Fruit fly (Drosophila melanogaster) whole organism, embryonic: ENCODE results near the gene odd.

ENCODE experiments used
- ATbp ChIP-seq: fragments of 200-800 bp; sonication (Bioruptor generic); optimal IDR thresholded peaks from 2 replicates; lab custom pipeline; 2017; ENCODE audit warnings: missing biosample characterization, mild to moderate bottlenecking, missing genetic modification characterization, missing genetic modification reagents
- Ada2b ChIP-seq: fragments of 200-800 bp; sonication (Bioruptor generic); IDR thresholded peaks from 2 replicates; pipeline ENCODE4 v1.3.6; 2022; ENCODE audit warnings: missing biosample characterization, missing genetic modification characterization
- CG1024 ChIP-seq: fragments of 200-800 bp; sonication (Bioruptor generic); IDR thresholded peaks from 2 replicates; pipeline ENCODE4 v1.3.6; 2022; ENCODE audit warnings: missing biosample characterization, missing genetic modification characterization
- CG11085 ChIP-seq: fragments of 200-800 bp; sonication (Bioruptor generic); IDR thresholded peaks from 2 replicates; pipeline ENCODE4 v1.3.6; 2022; ENCODE audit warnings: missing biosample characterization, missing genetic modification characterization
- CG11695 ChIP-seq: fragments of 200-800 bp; sonication (Bioruptor generic); IDR thresholded peaks from 3 replicates; pipeline ENCODE4 v1.3.6; 2022; ENCODE audit warnings: missing biosample characterization, missing genetic modification characterization
- CG12071 ChIP-seq: fragments of 200-800 bp; sonication (Bioruptor generic); optimal IDR thresholded peaks from 3 replicates; lab custom pipeline; 2018; ENCODE audit warnings: missing biosample characterization, mild to moderate bottlenecking, missing genetic modification characterization
- CG14710 ChIP-seq: fragments of 200-800 bp; sonication (Bioruptor generic); optimal IDR thresholded peaks from 3 replicates; lab custom pipeline; 2019; ENCODE audit warnings: missing biosample characterization, mild to moderate bottlenecking, missing genetic modification characterization, moderate library complexity
- CG17328 ChIP-seq: fragments of 200-800 bp; sonication (Bioruptor generic); IDR thresholded peaks from 2 replicates; pipeline ENCODE4 v1.3.6; 2022; ENCODE audit warnings: missing biosample characterization, missing genetic modification characterization
- CG17361 ChIP-seq: fragments of 200-800 bp; sonication (Bioruptor generic); IDR thresholded peaks from 3 replicates; pipeline ENCODE4 v1.3.6; 2022; ENCODE audit warnings: missing biosample characterization, missing genetic modification characterization
- CG17612 ChIP-seq: fragments of 200-800 bp; sonication (Bioruptor generic); IDR thresholded peaks from 2 replicates; pipeline ENCODE4 v1.3.6; 2022; ENCODE audit warnings: missing biosample characterization, missing genetic modification characterization
- CG17802 ChIP-seq: fragments of 200-800 bp; sonication (Bioruptor generic); optimal IDR thresholded peaks from 2 replicates; lab custom pipeline; 2018; ENCODE audit warnings: missing biosample characterization, mild to moderate bottlenecking, missing genetic modification characterization, moderate library complexity
- CG17912 ChIP-seq: fragments of 200-800 bp; sonication (Bioruptor generic); optimal IDR thresholded peaks from 2 replicates; lab custom pipeline; 2018; ENCODE audit warnings: missing biosample characterization, mild to moderate bottlenecking, missing genetic modification characterization
- CG2116 ChIP-seq: fragments of 200-800 bp; sonication (Bioruptor generic); optimal IDR thresholded peaks from 3 replicates; lab custom pipeline; 2018; ENCODE audit warnings: missing biosample characterization, mild to moderate bottlenecking, missing genetic modification characterization
- CG2202 ChIP-seq: fragments of 200-800 bp; sonication (Bioruptor generic); optimal IDR thresholded peaks from 2 replicates; lab custom pipeline; 2018; ENCODE audit warnings: missing biosample characterization, mild to moderate bottlenecking, missing genetic modification characterization
- CG2712 ChIP-seq: fragments of 200-800 bp; optimal IDR thresholded peaks from 3 replicates; lab custom pipeline; 2019; ENCODE audit warnings: missing biosample characterization, mild to moderate bottlenecking, missing genetic modification characterization, moderate library complexity
- CG30431 ChIP-seq: fragments of 200-800 bp; sonication (Bioruptor generic); optimal IDR thresholded peaks from 2 replicates; lab custom pipeline; 2017; ENCODE audit warnings: missing biosample characterization, missing genetic modification characterization
- CG31441 ChIP-seq: fragments of 200-800 bp; sonication (Bioruptor generic); IDR thresholded peaks from 2 replicates; pipeline ENCODE4 v1.3.6; 2022; ENCODE audit warnings: missing biosample characterization, missing genetic modification characterization
- CG3281 ChIP-seq: fragments of 200-800 bp; sonication (Bioruptor generic); optimal IDR thresholded peaks from 3 replicates; lab custom pipeline; 2017; ENCODE audit warnings: missing biosample characterization, mild to moderate bottlenecking, missing genetic modification characterization
- CG4328 ChIP-seq: fragments of 200-800 bp; sonication (Bioruptor generic); optimal IDR thresholded peaks from 3 replicates; lab custom pipeline; 2017; ENCODE audit warnings: missing biosample characterization, missing genetic modification reagents, missing genetic modification characterization
- CG4730 ChIP-seq: fragments of 200-800 bp; sonication (Bioruptor generic); IDR thresholded peaks from 2 replicates; pipeline ENCODE4 v1.3.6; 2022; ENCODE audit warnings: missing biosample characterization, missing genetic modification characterization
- CG4820 ChIP-seq: fragments of 200-800 bp; sonication (Bioruptor generic); optimal IDR thresholded peaks from 3 replicates; lab custom pipeline; 2016; ENCODE audit warnings: missing biosample characterization, missing genetic modification characterization
- CG5245 ChIP-seq: fragments of 200-800 bp; sonication (Bioruptor generic); optimal IDR thresholded peaks from 3 replicates; lab custom pipeline; 2016; ENCODE audit warnings: missing biosample characterization, missing genetic modification characterization
- CG6689 ChIP-seq: fragments of 200-800 bp; sonication (Bioruptor generic); IDR thresholded peaks from 2 replicates; pipeline ENCODE4 v1.3.6; 2022; ENCODE audit warnings: missing biosample characterization, missing genetic modification characterization
- CG7839 ChIP-seq: fragments of 200-800 bp; sonication (Bioruptor generic); optimal IDR thresholded peaks from 3 replicates; lab custom pipeline; 2018; ENCODE audit warnings: missing biosample characterization, mild to moderate bottlenecking, missing genetic modification characterization, moderate library complexity
- CG8281 ChIP-seq: fragments of 200-800 bp; sonication (Bioruptor generic); optimal IDR thresholded peaks from 2 replicates; lab custom pipeline; 2018; ENCODE audit warnings: missing biosample characterization, mild to moderate bottlenecking, missing genetic modification characterization, moderate library complexity
- CG8388 ChIP-seq: fragments of 200-800 bp; sonication (Bioruptor generic); optimal IDR thresholded peaks from 2 replicates; lab custom pipeline; 2019; ENCODE audit warnings: missing biosample characterization, mild to moderate bottlenecking, missing genetic modification characterization, moderate library complexity
- Camta ChIP-seq: fragments of 200-800 bp; sonication (Bioruptor generic); optimal IDR thresholded peaks from 2 replicates; lab custom pipeline; 2016; ENCODE audit warnings: missing biosample characterization, missing genetic modification characterization
- E2f1 ChIP-seq: fragments of 200-800 bp; sonication (Bioruptor generic); IDR thresholded peaks from 2 replicates; pipeline ENCODE4 v1.3.6; 2022; ENCODE audit warnings: missing biosample characterization, missing genetic modification characterization
- Elba2 ChIP-seq: fragments of 200-800 bp; sonication (Bioruptor generic); optimal IDR thresholded peaks from 3 replicates; lab custom pipeline; 2016; ENCODE audit warnings: missing biosample characterization, missing genetic modification characterization
- Fer3 ChIP-seq: fragments of 200-800 bp; sonication (Bioruptor generic); optimal IDR thresholded peaks from 2 replicates; lab custom pipeline; 2018; ENCODE audit warnings: missing biosample characterization, mild to moderate bottlenecking, missing genetic modification characterization, moderate library complexity
- Kr ChIP-seq: fragments of 200-800 bp; sonication (Bioruptor generic); optimal IDR thresholded peaks from 2 replicates; lab custom pipeline; 2017; ENCODE audit warnings: missing biosample characterization, mild to moderate bottlenecking, missing genetic modification characterization
- Mrtf ChIP-seq: fragments of 200-800 bp; sonication (Bioruptor generic); IDR thresholded peaks from 3 replicates; pipeline ENCODE4 v1.3.6; 2022; ENCODE audit warnings: missing biosample characterization, missing genetic modification characterization
- Rx ChIP-seq: fragments of 200-800 bp; sonication (Bioruptor generic); IDR thresholded peaks from 2 replicates; pipeline ENCODE4 v1.3.6; 2022; ENCODE audit warnings: missing biosample characterization, missing genetic modification characterization
- Spps ChIP-seq: fragments of 200-800 bp; sonication (Bioruptor generic); optimal IDR thresholded peaks from 2 replicates; lab custom pipeline; 2018; ENCODE audit warnings: missing biosample characterization, mild to moderate bottlenecking, missing genetic modification characterization
- Stat92E ChIP-seq, 3 experiments: fragments of >200 bp in 2 of 3; fragments of 200-800 bp in 1 of 3; sonication (Bioruptor generic) in 1 of 3; optimal IDR thresholded peaks; 2 replicates each; lab custom pipeline; 2017 to 2019; ENCODE audit warnings: missing biosample characterization in 3 of 3, missing genetic modification characterization in 3 of 3, mild to moderate bottlenecking in 1 of 3, moderate library complexity in 1 of 3
- Trl ChIP-seq, 3 experiments: fragments of >200 bp in 2 of 3; fragments of 200-800 bp in 1 of 3; sonication (Bioruptor generic) in 1 of 3; optimal IDR thresholded peaks; 2 replicates in 1 of 3; 3 replicates in 2 of 3; lab custom pipeline; 2016 to 2017; ENCODE audit warnings: missing biosample characterization in 1 of 3, missing genetic modification characterization in 1 of 3
- amos ChIP-seq: fragments of 200-800 bp; sonication (Bioruptor generic); IDR thresholded peaks from 2 replicates; pipeline ENCODE4 v1.3.6; 2022; ENCODE audit warnings: missing biosample characterization, missing genetic modification characterization; ENCODE audit not compliant: partially characterized antibody
- ash1 ChIP-seq: fragments of 200-800 bp; sonication (Bioruptor generic); optimal IDR thresholded peaks from 2 replicates; lab custom pipeline; 2018; ENCODE audit warnings: missing biosample characterization, mild to moderate bottlenecking, missing genetic modification characterization
- cad ChIP-seq: fragments of >200 bp; optimal IDR thresholded peaks from 2 replicates; lab custom pipeline; 2017; ENCODE audit warnings: missing biosample characterization, missing genetic modification characterization
- crp ChIP-seq, 2 experiments: fragments of 200-800 bp; sonication (Bioruptor generic); optimal IDR thresholded peaks; 2 replicates in 1 of 2; 3 replicates in 1 of 2; lab custom pipeline; 2017; ENCODE audit warnings: missing biosample characterization in 2 of 2, missing genetic modification characterization in 2 of 2, mild to moderate bottlenecking in 1 of 2, moderate library complexity in 1 of 2
- dmrt99B ChIP-seq: fragments of 200-800 bp; sonication (Bioruptor generic); optimal IDR thresholded peaks from 2 replicates; lab custom pipeline; 2018; ENCODE audit warnings: missing biosample characterization, mild to moderate bottlenecking, missing genetic modification characterization, moderate library complexity
- esg ChIP-seq: fragments of 200-800 bp; sonication (Bioruptor generic); conservative IDR thresholded peaks from 2 replicates; pipeline ENCODE4 v1.3.6; 2022; ENCODE audit warnings: missing biosample characterization, missing genetic modification characterization
- lilli ChIP-seq: fragments of 200-800 bp; sonication (Bioruptor generic); optimal IDR thresholded peaks from 3 replicates; lab custom pipeline; 2016; ENCODE audit warnings: missing biosample characterization, missing genetic modification characterization
- ranshi ChIP-seq: fragments of 200-800 bp; sonication (Bioruptor generic); IDR thresholded peaks from 2 replicates; pipeline ENCODE4 v1.3.6; 2022; ENCODE audit warnings: missing biosample characterization, missing genetic modification characterization
- repo ChIP-seq: fragments of 200-800 bp; sonication (Bioruptor generic); optimal IDR thresholded peaks from 2 replicates; lab custom pipeline; 2016; ENCODE audit warnings: missing biosample characterization, missing genetic modification characterization
- sd ChIP-seq: fragments of 200-800 bp; sonication (Bioruptor generic); optimal IDR thresholded peaks from 3 replicates; lab custom pipeline; 2018; ENCODE audit warnings: missing biosample characterization, mild to moderate bottlenecking, missing genetic modification characterization, moderate library complexity
- slou ChIP-seq: fragments of 200-800 bp; sonication (Bioruptor generic); optimal IDR thresholded peaks from 3 replicates; lab custom pipeline; 2016; ENCODE audit warnings: missing biosample characterization, missing genetic modification characterization
- tgo ChIP-seq: fragments of 200-800 bp; sonication (Bioruptor generic); IDR thresholded peaks from 3 replicates; pipeline ENCODE4 v1.3.6; 2022; ENCODE audit warnings: missing biosample characterization, missing genetic modification characterization
- zf30C ChIP-seq: fragments of 200-800 bp; sonication (Bioruptor generic); optimal IDR thresholded peaks from 3 replicates; lab custom pipeline; 2018; ENCODE audit warnings: missing biosample characterization, mild to moderate bottlenecking, missing genetic modification characterization

The odd gene

dm6 chr2L:3600847-3601246 lies 5.7 kb downstream of the odd start (continued):
- 0 out of 2 replicates have a peak, but pooled peaks have one; percentile 13 for TF ChIP-seq esg (GFP tag; lab: Robert Waterston, UW)
- TF ChIP-seq amos: no peak
- no peak for TF ChIP-seq Kr (GFP tag; lab: Kevin White, UChicago)
- peak; percentile 50 for TF ChIP-seq CG4820 (GFP tag; lab: Kevin White, UChicago)
- TF ChIP-seq Stat92E (GFP tag; optimal IDR thresholded peaks at IDR 0.05; lab: Kevin White, UChicago): no peak
- TF ChIP-seq CG8281 (tag; lab: Kevin White, UChicago): no peak
- no peak for TF ChIP-seq Rx (GFP tag; lab: Robert Waterston, UW)
- no peak for TF ChIP-seq tgo (GFP tag; lab: Robert Waterston, UW)
- TF ChIP-seq Spps (tag; lab: Kevin White, UChicago): peak; percentile 13
- peak; percentile 62 for TF ChIP-seq CG2712
- peak; percentile 4 for TF ChIP-seq Elba2 (GFP tag; lab: Kevin White, UChicago)
- no peak for TF ChIP-seq ash1
- no peak for TF ChIP-seq Ada2b (GFP tag; lab: Robert Waterston, UW)
- 0 out of 2 replicates have a peak, but pooled peaks have one; percentile 35 for TF ChIP-seq CG1024
- peak; percentile 27; the same call in 1 of the 2 replicates for TF ChIP-seq ranshi
- no peak for TF ChIP-seq Camta (GFP tag; lab: Kevin White, UChicago)
- TF ChIP-seq CG2202 (tag; lab: Kevin White, UChicago): peak; percentile 43
- TF ChIP-seq CG17361 (GFP tag; lab: Robert Waterston, UW): 0 out of 3 replicates have a peak, but pooled peaks have one; percentile 34

DNA sequence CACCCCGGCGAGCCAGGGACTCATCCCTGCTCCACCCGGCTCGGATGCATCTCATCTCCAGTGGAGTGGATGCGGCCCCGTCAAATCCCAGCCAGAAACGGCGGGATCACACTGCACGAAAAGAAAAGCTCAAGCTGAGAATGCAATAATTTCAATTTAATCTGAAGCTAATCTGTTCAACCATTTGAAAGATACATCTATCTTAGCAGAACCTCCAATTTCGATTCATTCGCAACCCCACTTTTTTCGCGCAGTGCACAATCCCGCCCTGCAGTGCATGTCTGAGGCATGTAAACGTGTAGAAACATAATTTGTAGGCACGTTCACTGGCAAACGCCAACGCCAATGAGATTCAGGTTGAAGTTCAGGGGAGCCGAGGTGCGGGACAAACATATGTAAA lies 8.1 kb downstream of the odd start:
- TF ChIP-seq CG4730 (GFP tag; lab: Robert Waterston, UW) (0 out of 2 replicates have a peak, but pooled peaks have one; percentile 38), Trl (optimal IDR thresholded peaks at IDR 0.05; lab: Kevin White, UChicago) (no peak), Trl (GFP tag; optimal IDR thresholded peaks at IDR 0.05; lab: Kevin White, UChicago) (peak; percentile 29), sd (tag; lab: Kevin White, UChicago) (no peak), CG17802 (tag; lab: Kevin White, UChicago) (peak; percentile 12), E2f1 (GFP tag; lab: Robert Waterston, UW) (peak; percentile 33; the same call in 1 of the 2 replicates), CG7839 (tag; lab: Kevin White, UChicago) (peak; percentile 46), crp (GFP tag; optimal IDR thresholded peaks at IDR 0.05; lab: Kevin White, UChicago) (no peak), CG17612 (GFP tag; lab: Robert Waterston, UW) (no peak), CG30431 (GFP tag; lab: Kevin White, UChicago) (peak; percentile 23), CG3281 (GFP tag; lab: Kevin White, UChicago) (no peak), repo (GFP tag; lab: Kevin White, UChicago) (peak; percentile 39), Fer3 (no peak), CG2116 (GFP tag; lab: Kevin White, UChicago) (no peak), CG31441 (GFP tag; lab: Robert Waterston, UW) (peak; percentile 52), CG14710 (tag; lab: Kevin White, UChicago) (peak; percentile 51), CG11085 (GFP tag; lab: Robert Waterston, UW) (peak; percentile 42; the same call in 1 of the 2 replicates), ranshi (peak; percentile 53; the same call in 1 of the 2 replicates), CG5245 (GFP tag; lab: Kevin White, UChicago) (peak; percentile 48), zf30C (GFP tag; lab: Kevin White, UChicago) (peak; percentile 12), CG8388 (GFP tag; lab: Kevin White, UChicago) (peak; percentile 31), CG12071 (peak; percentile 10), CG4328 (GFP tag; lab: Kevin White, UChicago) (no peak), Spps (tag; lab: Kevin White, UChicago) (peak; percentile 44), CG6689 (GFP tag; lab: Robert Waterston, UW) (peak; percentile 63), cad (GFP tag; lab: Kevin White, UChicago) (no peak), CG17912 (no peak), slou (GFP tag; lab: Kevin White, UChicago) (no peak), lilli (GFP tag; lab: Kevin White, UChicago) (peak; percentile 2), CG11695 (GFP tag; lab: Robert Waterston, UW) (no peak), CG17328 (GFP tag; lab: Robert Waterston, UW) (peak; percentile 68), Mrtf (no peak; the same call in 2 of the 3 replicates), dmrt99B (peak; percentile 63), ATbp (peak; percentile 33)
